Worm (Caenorhabditis elegans): ENCODE measurements around the gene pals-26.

DNA sequence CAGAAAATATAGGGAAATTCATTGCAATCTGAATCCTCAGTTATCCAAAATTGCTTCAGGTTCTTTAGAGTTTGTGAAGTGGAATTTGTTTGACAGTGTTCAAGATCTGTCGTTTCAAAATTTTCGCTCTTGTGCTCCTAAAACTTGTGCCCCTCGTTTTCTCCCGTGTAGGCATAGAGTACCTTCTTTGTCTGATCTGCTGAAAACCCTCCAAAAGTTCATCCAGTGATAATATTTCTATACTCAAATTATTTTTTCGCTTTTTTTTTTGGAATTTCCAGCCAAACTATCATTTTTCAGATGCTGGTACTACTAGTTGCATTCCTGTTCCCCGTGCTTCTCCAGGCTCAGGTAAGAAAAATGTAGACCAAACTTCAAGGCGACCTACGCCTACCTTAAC, 19.5 kb downstream of the pals-26 start, which contains the start of gene R07E5.4:
- no peak for TF ChIP-seq tab-1 (GFP tag; IDR thresholded peaks at IDR 0.05)
- TF ChIP-seq klf-2 (GFP tag; conservative IDR thresholded peaks at IDR 0.05): no peak
- TF ChIP-seq med-1 (GFP tag; optimal IDR thresholded peaks at IDR 0.05; ENCODE audit: insufficient read depth): no peak

Data from whole organism, midembryonic.